Fruit fly (Drosophila melanogaster): ENCODE results near the gene CG5614.

DNA sequence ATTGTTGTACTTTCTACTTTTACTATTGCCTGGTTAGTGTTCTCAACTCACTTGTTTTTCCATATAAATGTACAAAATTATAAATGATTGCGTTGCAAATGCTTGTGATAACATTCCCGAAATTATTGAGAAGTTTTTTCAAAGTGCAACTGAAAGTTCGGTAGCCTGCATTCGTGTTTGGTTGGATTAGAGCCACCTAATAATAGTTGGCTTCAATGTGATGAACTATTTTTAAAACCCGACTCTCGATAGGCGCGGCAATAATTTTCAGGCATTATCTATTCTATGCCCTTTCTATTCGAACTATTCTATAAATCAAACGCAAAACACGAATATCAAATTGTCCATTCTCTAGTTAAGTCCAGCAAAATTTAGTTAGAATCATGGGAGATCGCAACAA lies 8.6 kb downstream of the CG5614 start, which contains the start of gene Uros2:
- TF ChIP-seq EcR (GFP tag; optimal IDR thresholded peaks at IDR 0.05) = no peak
- no peak for TF ChIP-seq psq (optimal IDR thresholded peaks at IDR 0.05)
- no peak for TF ChIP-seq pan (optimal IDR thresholded peaks at IDR 0.05)
- TF ChIP-seq Dll (optimal IDR thresholded peaks at IDR 0.05) = no peak
- no peak for TF ChIP-seq CG8478 (optimal IDR thresholded peaks at IDR 0.05)

All from whole organism.